Fruit fly (Drosophila melanogaster): ENCODE measurements around the gene CG33285.

The CG33285 gene

DNA sequence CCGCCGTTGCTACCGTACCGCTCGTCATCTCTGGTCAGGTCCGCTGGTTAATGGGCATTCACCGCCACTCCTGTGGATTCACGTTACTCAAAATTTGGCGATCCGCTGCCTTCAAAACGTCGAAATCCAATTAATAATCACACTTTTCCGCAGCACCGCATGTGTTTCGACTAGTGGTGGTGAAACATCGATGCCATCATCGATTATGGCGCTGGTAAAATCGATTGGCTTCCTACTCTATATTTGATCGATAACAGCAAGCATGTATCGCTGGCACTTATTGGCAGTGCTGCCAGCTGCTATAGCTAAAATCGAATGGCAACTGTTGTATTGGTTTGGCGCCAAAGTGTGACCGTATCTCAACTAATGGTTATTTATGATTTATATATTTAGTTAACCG, 47.1 kb upstream of the CG33285 start (continued):
- TF ChIP-seq H15 (GFP tag; IDR thresholded peaks at IDR 0.05) (no peak), tup (GFP tag; optimal IDR thresholded peaks at IDR 0.05) (no peak), NfI (GFP tag; optimal IDR thresholded peaks at IDR 0.05) (no peak), CG31388 (GFP tag; optimal IDR thresholded peaks at IDR 0.05) (no peak), gce (GFP tag; IDR thresholded peaks at IDR 0.05) (no peak), gt (GFP tag; IDR thresholded peaks at IDR 0.05) (no peak), pb (GFP tag; optimal IDR thresholded peaks at IDR 0.05) (no peak), CG4360 (GFP tag; IDR thresholded peaks at IDR 0.05) (no peak), CG10462 (GFP tag; optimal IDR thresholded peaks at IDR 0.05) (no peak), CG9727 (GFP tag; optimal IDR thresholded peaks at IDR 0.05) (no peak), cad (GFP tag; optimal IDR thresholded peaks at IDR 0.05) (no peak), Trl (optimal IDR thresholded peaks at IDR 0.05) (no peak), Trl (GFP tag; optimal IDR thresholded peaks at IDR 0.05) (peak; percentile 39), Bteb2 (GFP tag; optimal IDR thresholded peaks at IDR 0.05) (no peak), luna (GFP tag; optimal IDR thresholded peaks at IDR 0.05) (no peak), dpn (GFP tag; optimal IDR thresholded peaks at IDR 0.05) (peak; percentile 34 to 46), insv (GFP tag; optimal IDR thresholded peaks at IDR 0.05) (peak in 1 of 2 experiments; percentile 10), so (GFP tag; IDR thresholded peaks at IDR 0.05) (no peak), Myb (GFP tag; optimal IDR thresholded peaks at IDR 0.05) (peak; percentile 79), NFAT (GFP tag; IDR thresholded peaks at IDR 0.05) (peak; percentile 48; the same call in 1 of the 2 replicates), crol (GFP tag; IDR thresholded peaks at IDR 0.05) (no peak), gro (GFP tag; optimal IDR thresholded peaks at IDR 0.05) (peak; percentile 2), bbx (GFP tag; IDR thresholded peaks at IDR 0.05; ENCODE audit: partially characterized antibody) (peak; percentile 98), CG16863 (GFP tag; optimal IDR thresholded peaks at IDR 0.05) (no peak), E2f1 (GFP tag; IDR thresholded peaks at IDR 0.05) (no peak), Drgx (GFP tag; IDR thresholded peaks at IDR 0.05) (no peak), YL-1 (GFP tag; optimal IDR thresholded peaks at IDR 0.05) (peak; percentile 87), Sry-δ (GFP tag; optimal IDR thresholded peaks at IDR 0.05) (peak; percentile 97), onecut (GFP tag; IDR thresholded peaks at IDR 0.05) (peak; percentile 61), CG1832 (GFP tag; optimal IDR thresholded peaks at IDR 0.05) (no peak), CG10979 (tag; optimal IDR thresholded peaks at IDR 0.05) (no peak), CG12299 (tag; optimal IDR thresholded peaks at IDR 0.05) (no peak), CG3995 (GFP tag; optimal IDR thresholded peaks at IDR 0.05) (peak; percentile 36), pho (GFP tag; optimal IDR thresholded peaks at IDR 0.05) (peak; percentile 29), dimm (GFP tag; IDR thresholded peaks at IDR 0.05) (no peak), vnd (GFP tag; IDR thresholded peaks at IDR 0.05; ENCODE audit: partially characterized antibody) (peak; percentile 87), CG12104 (GFP tag; optimal IDR thresholded peaks at IDR 0.05) (no peak), CG1792 (GFP tag; optimal IDR thresholded peaks at IDR 0.05) (no peak), Fer1 (GFP tag; optimal IDR thresholded peaks at IDR 0.05) (no peak), HmgZ (tag; optimal IDR thresholded peaks at IDR 0.05) (peak; percentile 47), Taf1 (GFP tag; IDR thresholded peaks at IDR 0.05) (no peak), CG11560 (tag; IDR thresholded peaks at IDR 0.05) (peak; percentile 81; the same call in 2 of the 3 replicates), fd102C (GFP tag; optimal IDR thresholded peaks at IDR 0.05) (no peak), pum (GFP tag; optimal IDR thresholded peaks at IDR 0.05) (peak; percentile 9), Dref (GFP tag; IDR thresholded peaks at IDR 0.05) (peak; percentile 100), HLH54F (GFP tag; optimal IDR thresholded peaks at IDR 0.05) (no peak), CG43689 (GFP tag; IDR thresholded peaks at IDR 0.05) (no peak), CG7357 (GFP tag; IDR thresholded peaks at IDR 0.05) (no peak), NC2β (GFP tag; optimal IDR thresholded peaks at IDR 0.05) (peak; percentile 7), pzg (GFP tag; optimal IDR thresholded peaks at IDR 0.05) (peak; percentile 96), h (optimal IDR thresholded peaks at IDR 0.05) (no peak), GATAe (GFP tag; conservative IDR thresholded peaks at IDR 0.05) (no peak), Pdp1 (GFP tag; optimal IDR thresholded peaks at IDR 0.05) (peak in 1 of 2 experiments; percentile 79), sens (GFP tag) (peak; percentile 75)

All from whole organism, embryonic.